Fruit fly (Drosophila melanogaster) whole organism, embryonic: Measurements from ENCODE around the gene CG32295.

ENCODE experiments used
- B-H1 ChIP-seq: fragments of 200-800 bp; sonication (Bioruptor generic); IDR thresholded peaks from 3 replicates; pipeline ENCODE4 v1.3.6; 2022; ENCODE audit warnings: missing biosample characterization, missing genetic modification characterization
- BEAF-32 ChIP-seq: fragments of 200-800 bp; sonication (Bioruptor generic); optimal IDR thresholded peaks from 3 replicates; lab custom pipeline; 2017; ENCODE audit warnings: missing biosample characterization, missing genetic modification characterization, mild to moderate bottlenecking, moderate library complexity, missing genetic modification reagents
- CG10654 ChIP-seq: fragments of 200-800 bp; sonication (Bioruptor generic); optimal IDR thresholded peaks from 2 replicates; lab custom pipeline; 2016; ENCODE audit warnings: missing biosample characterization, missing genetic modification characterization
- CG1233 ChIP-seq: fragments of 200-800 bp; sonication (Bioruptor generic); optimal IDR thresholded peaks from 4 replicates; lab custom pipeline; 2018; ENCODE audit warnings: missing biosample characterization, mild to moderate bottlenecking, missing genetic modification characterization
- CG12659 ChIP-seq: fragments of 200-800 bp; sonication (Bioruptor generic); optimal IDR thresholded peaks from 3 replicates; lab custom pipeline; 2017; ENCODE audit warnings: mild to moderate bottlenecking, missing biosample characterization, missing genetic modification reagents, missing genetic modification characterization
- CG12769 ChIP-seq: fragments of 200-800 bp; sonication (Bioruptor generic); optimal IDR thresholded peaks from 2 replicates; lab custom pipeline; 2019; ENCODE audit warnings: missing biosample characterization, mild to moderate bottlenecking, missing genetic modification characterization, moderate library complexity
- CG13424 ChIP-seq: fragments of 200-800 bp; sonication (Bioruptor generic); optimal IDR thresholded peaks from 2 replicates; lab custom pipeline; 2019; ENCODE audit warnings: missing biosample characterization, mild to moderate bottlenecking, missing genetic modification characterization, moderate library complexity
- CG15011 ChIP-seq: fragments of 200-800 bp; sonication (Bioruptor generic); optimal IDR thresholded peaks from 3 replicates; lab custom pipeline; 2018; ENCODE audit warnings: missing biosample characterization, mild to moderate bottlenecking, missing genetic modification characterization
- CG17802 ChIP-seq: fragments of 200-800 bp; sonication (Bioruptor generic); optimal IDR thresholded peaks from 2 replicates; lab custom pipeline; 2018; ENCODE audit warnings: missing biosample characterization, mild to moderate bottlenecking, missing genetic modification characterization, moderate library complexity
- CG17912 ChIP-seq: fragments of 200-800 bp; sonication (Bioruptor generic); optimal IDR thresholded peaks from 2 replicates; lab custom pipeline; 2018; ENCODE audit warnings: missing biosample characterization, mild to moderate bottlenecking, missing genetic modification characterization
- CG2116 ChIP-seq: fragments of 200-800 bp; sonication (Bioruptor generic); optimal IDR thresholded peaks from 3 replicates; lab custom pipeline; 2018; ENCODE audit warnings: missing biosample characterization, mild to moderate bottlenecking, missing genetic modification characterization
- CG2129 ChIP-seq: fragments of 200-800 bp; sonication (Bioruptor generic); IDR thresholded peaks from 2 replicates; pipeline ENCODE4 v1.3.6; 2022; ENCODE audit warnings: missing biosample characterization, missing genetic modification characterization; ENCODE audit not compliant: partially characterized antibody
- CG30403 ChIP-seq: fragments of 200-800 bp; sonication (Bioruptor generic); optimal IDR thresholded peaks from 3 replicates; lab custom pipeline; 2016; ENCODE audit warnings: missing biosample characterization, missing genetic modification characterization
- CG30431 ChIP-seq: fragments of 200-800 bp; sonication (Bioruptor generic); optimal IDR thresholded peaks from 2 replicates; lab custom pipeline; 2017; ENCODE audit warnings: missing biosample characterization, missing genetic modification characterization
- CG3281 ChIP-seq: fragments of 200-800 bp; sonication (Bioruptor generic); optimal IDR thresholded peaks from 3 replicates; lab custom pipeline; 2017; ENCODE audit warnings: missing biosample characterization, mild to moderate bottlenecking, missing genetic modification characterization
- CG3407 ChIP-seq: fragments of 200-800 bp; sonication (Bioruptor generic); optimal IDR thresholded peaks from 2 replicates; lab custom pipeline; 2018; ENCODE audit warnings: missing biosample characterization, mild to moderate bottlenecking, missing genetic modification characterization
- CG34376 ChIP-seq: fragments of 200-800 bp; sonication (Bioruptor generic); optimal IDR thresholded peaks from 2 replicates; lab custom pipeline; 2018; ENCODE audit warnings: missing biosample characterization, mild to moderate bottlenecking, missing genetic modification characterization
- CG34422 ChIP-seq: fragments of 200-800 bp; sonication (Bioruptor generic); IDR thresholded peaks from 3 replicates; pipeline ENCODE4 v1.3.6; 2022; ENCODE audit warnings: missing biosample characterization, missing genetic modification characterization
- CG3995 ChIP-seq: fragments of 200-800 bp; sonication (Bioruptor generic); optimal IDR thresholded peaks from 3 replicates; lab custom pipeline; 2016; ENCODE audit warnings: missing biosample characterization, missing genetic modification characterization
- CG4854 ChIP-seq: fragments of 200-800 bp; sonication (Bioruptor generic); optimal IDR thresholded peaks from 2 replicates; lab custom pipeline; 2016; ENCODE audit warnings: missing biosample characterization, missing genetic modification characterization, inconsistent platforms
- CG5180 ChIP-seq: fragments of 200-800 bp; sonication (Bioruptor generic); optimal IDR thresholded peaks from 3 replicates; lab custom pipeline; 2017; ENCODE audit warnings: missing biosample characterization, missing genetic modification characterization, mild to moderate bottlenecking, moderate library complexity, missing genetic modification reagents
- CG6683 ChIP-seq: fragments of 200-800 bp; sonication (Bioruptor generic); optimal IDR thresholded peaks from 2 replicates; lab custom pipeline; 2017; ENCODE audit warnings: missing biosample characterization, mild to moderate bottlenecking, missing genetic modification characterization, missing genetic modification reagents
- CG6765 ChIP-seq: fragments of 200-800 bp; sonication (Bioruptor generic); optimal IDR thresholded peaks from 3 replicates; lab custom pipeline; 2017; ENCODE audit warnings: missing biosample characterization, mild to moderate bottlenecking, missing genetic modification characterization
- CG8478 ChIP-seq: fragments of >200 bp; optimal IDR thresholded peaks from 2 replicates; lab custom pipeline; 2018
- CG9727 ChIP-seq: fragments of 200-800 bp; sonication (Bioruptor generic); optimal IDR thresholded peaks from 3 replicates; lab custom pipeline; 2017; ENCODE audit warnings: missing biosample characterization, mild to moderate bottlenecking, missing genetic modification characterization
- CrebB ChIP-seq: fragments of 200-800 bp; sonication (Bioruptor generic); optimal IDR thresholded peaks from 3 replicates; lab custom pipeline; 2018; ENCODE audit warnings: missing biosample characterization, mild to moderate bottlenecking, missing genetic modification characterization
- Dbx ChIP-seq: fragments of 200-800 bp; sonication (Bioruptor generic); IDR thresholded peaks from 3 replicates; pipeline ENCODE4 v1.3.6; 2022; ENCODE audit warnings: missing biosample characterization, missing genetic modification characterization
- Hr51 ChIP-seq, 2 experiments: fragments of 200-800 bp; sonication (Bioruptor generic); optimal IDR thresholded peaks; 2 replicates in 1 of 2; 3 replicates in 1 of 2; lab custom pipeline; 2016 to 2018; ENCODE audit warnings: missing biosample characterization in 2 of 2, missing genetic modification characterization in 2 of 2, mild to moderate bottlenecking in 1 of 2, moderate library complexity in 1 of 2
- Hr78 ChIP-seq, 2 experiments: fragments of 200-800 bp in 1 of 2; fragments of >200 bp in 1 of 2; sonication (Bioruptor generic) in 1 of 2; optimal IDR thresholded peaks; 2 replicates each; lab custom pipeline; 2017 to 2019; ENCODE audit warnings: missing biosample characterization in 2 of 2, missing genetic modification characterization in 2 of 2, mild to moderate bottlenecking in 1 of 2, moderate library complexity in 1 of 2
- Poxn ChIP-seq: fragments of 200-800 bp; sonication (Bioruptor generic); IDR thresholded peaks from 2 replicates; pipeline ENCODE4 v1.3.6; 2022; ENCODE audit warnings: missing biosample characterization, missing genetic modification characterization
- Taf1 ChIP-seq: fragments of 200-800 bp; sonication (Bioruptor generic); IDR thresholded peaks from 2 replicates; pipeline ENCODE4 v1.3.6; 2022; ENCODE audit warnings: missing biosample characterization, missing genetic modification characterization
- amos ChIP-seq: fragments of 200-800 bp; sonication (Bioruptor generic); IDR thresholded peaks from 2 replicates; pipeline ENCODE4 v1.3.6; 2022; ENCODE audit warnings: missing biosample characterization, missing genetic modification characterization; ENCODE audit not compliant: partially characterized antibody
- ato ChIP-seq: fragments of 200-800 bp; sonication (Bioruptor generic); IDR thresholded peaks from 2 replicates; pipeline ENCODE4 v1.3.6; 2022; ENCODE audit warnings: missing biosample characterization, missing genetic modification characterization; ENCODE audit not compliant: partially characterized antibody
- bbx ChIP-seq: fragments of 200-800 bp; sonication (Bioruptor generic); IDR thresholded peaks from 2 replicates; pipeline ENCODE4 v1.3.6; 2022; ENCODE audit warnings: missing biosample characterization, missing genetic modification characterization; ENCODE audit not compliant: partially characterized antibody
- cato ChIP-seq: fragments of 200-800 bp; sonication (Bioruptor generic); optimal IDR thresholded peaks from 2 replicates; lab custom pipeline; 2016; ENCODE audit warnings: missing biosample characterization, missing genetic modification characterization, borderline replicate concordance
- exex ChIP-seq: fragments of 200-800 bp; sonication (Bioruptor generic); optimal IDR thresholded peaks from 4 replicates; lab custom pipeline; 2018; ENCODE audit warnings: missing biosample characterization, mild to moderate bottlenecking, missing genetic modification characterization, moderate library complexity
- fd3F ChIP-seq: fragments of 200-800 bp; sonication (Bioruptor generic); optimal IDR thresholded peaks from 2 replicates; lab custom pipeline; 2018; ENCODE audit warnings: missing biosample characterization, mild to moderate bottlenecking, missing genetic modification characterization, moderate library complexity
- grn ChIP-seq: fragments of 200-800 bp; sonication (Bioruptor generic); optimal IDR thresholded peaks from 3 replicates; lab custom pipeline; 2017; ENCODE audit warnings: missing biosample characterization, missing genetic modification characterization
- jigr1 ChIP-seq: fragments of 200-800 bp; sonication (Bioruptor generic); IDR thresholded peaks from 3 replicates; pipeline ENCODE4 v1.3.6; 2022; ENCODE audit warnings: missing biosample characterization, missing genetic modification characterization
- lab ChIP-seq: fragments of 200-800 bp; sonication (Bioruptor generic); optimal IDR thresholded peaks from 3 replicates; lab custom pipeline; 2017; ENCODE audit warnings: missing biosample characterization, missing genetic modification characterization, mild to moderate bottlenecking, moderate library complexity, missing genetic modification reagents
- lbe ChIP-seq: fragments of 200-800 bp; sonication (Bioruptor generic); optimal IDR thresholded peaks from 2 replicates; lab custom pipeline; 2016; ENCODE audit warnings: missing biosample characterization, mild to moderate bottlenecking, missing genetic modification characterization
- maf-S ChIP-seq: fragments of 200-800 bp; sonication (Bioruptor generic); optimal IDR thresholded peaks from 2 replicates; lab custom pipeline; 2016; ENCODE audit warnings: missing biosample characterization, missing genetic modification characterization
- row ChIP-seq: fragments of 200-800 bp; sonication (Bioruptor generic); IDR thresholded peaks from 3 replicates; pipeline ENCODE4 v1.3.6; 2022; ENCODE audit warnings: missing biosample characterization, missing genetic modification characterization
- sqz ChIP-seq: fragments of 200-800 bp; sonication (Bioruptor generic); optimal IDR thresholded peaks from 3 replicates; lab custom pipeline; 2018; ENCODE audit warnings: missing biosample characterization, mild to moderate bottlenecking, missing genetic modification characterization
- stwl ChIP-seq: fragments of 200-800 bp; sonication (Bioruptor generic); optimal IDR thresholded peaks from 3 replicates; lab custom pipeline; 2018; ENCODE audit warnings: missing biosample characterization, mild to moderate bottlenecking, missing genetic modification characterization, moderate library complexity
- ttk ChIP-seq: fragments of 200-800 bp; sonication (Bioruptor generic); IDR thresholded peaks from 2 replicates; pipeline ENCODE4 v2.1.2; 2022; ENCODE audit warnings: missing biosample characterization, missing genetic modification characterization
- tx ChIP-seq: fragments of 200-800 bp; sonication (Bioruptor generic); optimal IDR thresholded peaks from 2 replicates; lab custom pipeline; 2016; ENCODE audit warnings: missing biosample characterization, missing genetic modification characterization
- usp ChIP-seq: fragments of >200 bp; optimal IDR thresholded peaks from 2 replicates; lab custom pipeline; 2017; ENCODE audit warnings: missing biosample characterization, missing genetic modification characterization
- yki ChIP-seq: fragments of >200 bp; optimal IDR thresholded peaks from 3 replicates; lab custom pipeline; 2018
- z ChIP-seq: fragments of 200-800 bp; sonication (Bioruptor generic); IDR thresholded peaks from 3 replicates; pipeline ENCODE4 v1.3.6; 2022; ENCODE audit warnings: missing biosample characterization, missing genetic modification characterization
- zfh2 ChIP-seq: fragments of 200-800 bp; sonication (Bioruptor generic); optimal IDR thresholded peaks from 2 replicates; lab custom pipeline; 2016; ENCODE audit warnings: missing biosample characterization, missing genetic modification characterization

CG32295 gene

dm6 chr3L:2489438-2489837, 37.3 kb downstream of the CG32295 start (continued):
- TF ChIP-seq B-H1 (GFP tag; lab: Robert Waterston, UW) = no peak; the same call in 2 of the 3 replicates
- TF ChIP-seq Hr78 (GFP tag; optimal IDR thresholded peaks at IDR 0.05; lab: Kevin White, UChicago) = peak in 1 of 2 experiments; percentile 46
- peak; percentile 48 for TF ChIP-seq CG15011 (GFP tag; lab: Kevin White, UChicago)
- TF ChIP-seq yki (lab: Kevin White, UChicago) = no peak
- TF ChIP-seq CG3995 (GFP tag; lab: Kevin White, UChicago) = no peak
- peak; percentile 20 for TF ChIP-seq CG10654
- TF ChIP-seq fd3F (GFP tag; lab: Kevin White, UChicago) = no peak
- TF ChIP-seq bbx (GFP tag; lab: Robert Waterston, UW) = no peak
- TF ChIP-seq ttk (GFP tag; lab: Robert Waterston, UW) = no peak
- TF ChIP-seq sqz (GFP tag; lab: Kevin White, UChicago) = peak; percentile 43
- 0 out of 3 replicates have a peak, but pooled peaks have one; percentile 34 for TF ChIP-seq z
- TF ChIP-seq CG2116 (GFP tag; lab: Kevin White, UChicago) = no peak
- no peak for TF ChIP-seq CG8478 (lab: Kevin White, UChicago)
- no peak for TF ChIP-seq amos (GFP tag; lab: Robert Waterston, UW)
- peak; percentile 70 for TF ChIP-seq CG3407 (GFP tag; lab: Kevin White, UChicago)
- no peak for TF ChIP-seq Taf1
- TF ChIP-seq CrebB (tag; lab: Kevin White, UChicago) = peak; percentile 20
- TF ChIP-seq maf-S (GFP tag; lab: Kevin White, UChicago) = no peak
- TF ChIP-seq CG12659 (GFP tag; lab: Kevin White, UChicago) = no peak
- peak in 1 of 2 experiments; percentile 16 for TF ChIP-seq Hr51 (GFP tag; optimal IDR thresholded peaks at IDR 0.05; lab: Kevin White, UChicago)
- TF ChIP-seq CG5180 (GFP tag; lab: Kevin White, UChicago) = peak; percentile 70
- TF ChIP-seq exex (tag; lab: Kevin White, UChicago) = no peak
- TF ChIP-seq CG13424 (tag; lab: Kevin White, UChicago) = peak; percentile 37
- TF ChIP-seq cato (GFP tag; lab: Kevin White, UChicago) = no peak
- TF ChIP-seq CG30403 (GFP tag; lab: Kevin White, UChicago) = no peak
- TF ChIP-seq CG30431 (GFP tag; lab: Kevin White, UChicago) = no peak
- TF ChIP-seq Dbx (GFP tag; lab: Robert Waterston, UW) = no peak
- TF ChIP-seq CG4854 (GFP tag; lab: Kevin White, UChicago) = peak; percentile 43
- TF ChIP-seq ato (GFP tag; lab: Robert Waterston, UW) = no peak
- TF ChIP-seq CG6765 (GFP tag; lab: Kevin White, UChicago) = peak; percentile 16
- TF ChIP-seq CG34376 = peak; percentile 12
- no peak for TF ChIP-seq usp
- no peak for TF ChIP-seq CG17802
- TF ChIP-seq CG1233 (GFP tag; lab: Kevin White, UChicago) = peak; percentile 65
- TF ChIP-seq jigr1 (GFP tag; lab: Robert Waterston, UW) = no peak
- TF ChIP-seq CG2129 = no peak
- no peak for TF ChIP-seq BEAF-32 (GFP tag; lab: Kevin White, UChicago)
- no peak for TF ChIP-seq CG6683 (GFP tag; lab: Kevin White, UChicago)
- TF ChIP-seq stwl (tag; lab: Kevin White, UChicago) = no peak
- peak; percentile 20 for TF ChIP-seq grn (GFP tag; lab: Kevin White, UChicago)
- no peak for TF ChIP-seq lbe (GFP tag; lab: Kevin White, UChicago)
- TF ChIP-seq CG12769 (tag; lab: Kevin White, UChicago) = no peak
- TF ChIP-seq tx (GFP tag; lab: Kevin White, UChicago) = no peak
- TF ChIP-seq CG34422 (GFP tag; lab: Robert Waterston, UW) = no peak
- peak; percentile 46 for TF ChIP-seq CG3281 (GFP tag; lab: Kevin White, UChicago)
- TF ChIP-seq CG9727 (GFP tag; lab: Kevin White, UChicago) = peak; percentile 62
- no peak for TF ChIP-seq zfh2 (GFP tag; lab: Kevin White, UChicago)
- peak; percentile 54 for TF ChIP-seq CG17912 (GFP tag; lab: Kevin White, UChicago)
- TF ChIP-seq Poxn = no peak
- TF ChIP-seq lab (GFP tag; lab: Kevin White, UChicago) = peak; percentile 77
- no peak for TF ChIP-seq row (GFP tag; lab: Robert Waterston, UW)
